Worm (Caenorhabditis elegans) whole organism, late embryonic: ENCODE results near the gene C37C3.9.

Experiments used
- F13H6.1 ChIP-seq: sonication (generic microtip); optimal IDR thresholded peaks from 2 replicates; lab custom pipeline; 2016; ENCODE audit warnings: missing genetic modification characterization, missing compliant biosample characterization
- ama-1 ChIP-seq: fragments of 150-350 bp; optimal IDR thresholded peaks from 2 replicates; lab custom pipeline; 2014
- dmd-4 ChIP-seq: sonication (generic microtip); optimal IDR thresholded peaks from 2 replicates; lab custom pipeline; 2016; ENCODE audit warnings: borderline replicate concordance, missing genetic modification characterization, missing compliant biosample characterization
- ets-4 ChIP-seq: sonication (generic microtip); optimal IDR thresholded peaks from 2 replicates; lab custom pipeline; 2016; ENCODE audit warnings: missing genetic modification characterization, missing compliant biosample characterization
- pat-9 ChIP-seq: fragments of 200-800 bp; sonication (Bioruptor generic); optimal IDR thresholded peaks from 2 replicates; lab custom pipeline; 2018; ENCODE audit warnings: mild to moderate bottlenecking, missing genetic modification characterization, moderate library complexity, missing compliant biosample characterization
- pha-4 ChIP-seq: fragments of 150-350 bp; optimal IDR thresholded peaks from 2 replicates; lab custom pipeline; 2018; ENCODE audit warnings: missing biosample characterization, missing genetic modification reagents, missing genetic modification characterization
- unc-55 ChIP-seq: sonication (generic microtip); optimal IDR thresholded peaks from 2 replicates; lab custom pipeline; 2017; ENCODE audit warnings: missing biosample characterization, missing genetic modification reagents, missing genetic modification characterization

DNA sequence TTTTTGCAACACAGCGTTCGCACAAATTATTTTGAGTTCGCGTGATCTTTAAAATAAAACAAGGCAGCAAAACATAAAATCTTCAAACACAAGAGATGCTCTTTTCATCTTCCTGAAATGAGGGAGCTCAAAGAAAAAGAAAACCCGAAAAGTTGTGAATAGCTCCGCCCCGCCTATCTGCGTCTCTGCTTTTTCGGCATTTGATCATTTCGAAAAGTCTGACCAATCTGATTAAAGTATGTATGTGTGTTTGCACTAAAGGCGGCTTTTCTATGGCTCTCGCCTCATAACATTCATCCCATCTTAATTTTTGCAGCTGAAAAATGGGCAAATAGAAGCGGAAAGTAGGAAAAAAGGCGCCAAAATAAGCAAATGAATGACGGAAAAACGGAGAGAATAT, 34.9 kb downstream of the C37C3.9 start:
- TF ChIP-seq ama-1 (lab: Kevin White, UChicago) (no peak), pat-9 (tag; lab: Kevin White, UChicago) (no peak), unc-55 (GFP tag; lab: Kevin White, UChicago) (no peak), pha-4 (tag; lab: Kevin White, UChicago) (no peak), ets-4 (tag; lab: Kevin White, UChicago) (no peak), dmd-4 (tag; lab: Kevin White, UChicago) (no peak), F13H6.1 (tag; lab: Kevin White, UChicago) (no peak)
